Worm (Caenorhabditis elegans): ENCODE results near the gene moc-1.

Gene moc-1

ce11 chrX:10168534-10168933 is 30.1 kb upstream of the moc-1 start (continued):
- no peak for TF ChIP-seq alr-1 (tag; optimal IDR thresholded peaks at IDR 0.05; ENCODE audit: borderline replicate concordance)

ce11 chrX:10167005-10167404 is 28.6 kb upstream of the moc-1 start, which contains the start of gene rnp-9:
TSS of gene rnp-9 (plus strand) at chrX:10167305.
- no peak for TF ChIP-seq Y116A8C.19 (tag; optimal IDR thresholded peaks at IDR 0.05; ENCODE audit: borderline replicate concordance)
- peak; percentile 35 for TF ChIP-seq dsc-1 (tag; optimal IDR thresholded peaks at IDR 0.05)

- TF ChIP-seq pqm-1 (tag; optimal IDR thresholded peaks at IDR 0.05) = no peak
- TF ChIP-seq lin-14 (GFP tag; optimal IDR thresholded peaks at IDR 0.05) = peak; percentile 33
- no peak for TF ChIP-seq dpl-1 (GFP tag; optimal IDR thresholded peaks at IDR 0.05)
- peak; percentile 78 for TF ChIP-seq ceh-8 (GFP tag; optimal IDR thresholded peaks at IDR 0.05)
These were observed 24.8 kb upstream of the moc-1 start for ce11 chrX:10163212-10163611.

ce11 chrX:10162476-10162875 is 24.1 kb upstream of the moc-1 start:
- TF ChIP-seq ztf-4 (tag; optimal IDR thresholded peaks at IDR 0.05) (no peak), nhr-85 (tag) (no peak), ceh-88 (GFP tag; IDR thresholded peaks at IDR 0.05) (no peak), unc-30 (tag; optimal IDR thresholded peaks at IDR 0.05) (no peak), Y116A8C.19 (tag; optimal IDR thresholded peaks at IDR 0.05; ENCODE audit: borderline replicate concordance) (no peak), F16B12.6 (tag; optimal IDR thresholded peaks at IDR 0.05) (no peak), hlh-4 (tag; optimal IDR thresholded peaks at IDR 0.05) (no peak)

ce11 chrX:10160097-10160677 is 21.8 kb upstream of the moc-1 start, which contains the start of gene F09B9.4:
TSS of gene F09B9.4 (plus strand) at chrX:10160627.
- TF ChIP-seq nhr-77 (tag; optimal IDR thresholded peaks at IDR 0.05) (no peak), swsn-7 (tag; optimal IDR thresholded peaks at IDR 0.05) (no peak), nhr-90 (tag; optimal IDR thresholded peaks at IDR 0.05; ENCODE audit: poor library complexity) (no peak), zip-4 (GFP tag; optimal IDR thresholded peaks at IDR 0.05) (no peak), egl-27 (tag; optimal IDR thresholded peaks at IDR 0.05) (no peak), rnt-1 (tag; optimal IDR thresholded peaks at IDR 0.05) (peak; percentile 65), alr-1 (tag; optimal IDR thresholded peaks at IDR 0.05; ENCODE audit: borderline replicate concordance) (no peak), nhr-19 (GFP tag; conservative IDR thresholded peaks at IDR 0.05) (no peak), vab-15 (tag; optimal IDR thresholded peaks at IDR 0.05) (no peak), unc-62 (GFP tag; optimal IDR thresholded peaks at IDR 0.05) (no peak), ama-1 (optimal IDR thresholded peaks at IDR 0.05) (no peak), xbp-1 (tag; optimal IDR thresholded peaks at IDR 0.05) (no peak), nhr-237 (tag; optimal IDR thresholded peaks at IDR 0.05) (no peak), nhr-71 (tag; optimal IDR thresholded peaks at IDR 0.05) (peak; percentile 23), irx-1 (tag; optimal IDR thresholded peaks at IDR 0.05) (no peak), nhr-47 (tag; optimal IDR thresholded peaks at IDR 0.05) (no peak), ztf-11 (tag; optimal IDR thresholded peaks at IDR 0.05) (no peak), dsc-1 (tag; optimal IDR thresholded peaks at IDR 0.05) (no peak), nhr-11 (tag; optimal IDR thresholded peaks at IDR 0.05) (no peak), lin-39 (tag; optimal IDR thresholded peaks at IDR 0.05) (peak; percentile 10), C16A3.4 (tag; optimal IDR thresholded peaks at IDR 0.05) (no peak), efl-3 (GFP tag; optimal IDR thresholded peaks at IDR 0.05) (no peak), zag-1 (tag; optimal IDR thresholded peaks at IDR 0.05) (no peak), efl-1 (optimal IDR thresholded peaks at IDR 0.05) (no peak), efl-1 (GFP tag; optimal IDR thresholded peaks at IDR 0.05 in 1 of 2) (no peak), ces-1 (GFP tag; optimal IDR thresholded peaks at IDR 0.05) (no peak), fos-1 (tag; optimal IDR thresholded peaks at IDR 0.05) (no peak), lsy-2 (tag; optimal IDR thresholded peaks at IDR 0.05) (no peak), snu-23 (GFP tag; optimal IDR thresholded peaks at IDR 0.05) (no peak), lin-14 (GFP tag; optimal IDR thresholded peaks at IDR 0.05) (peak; percentile 59), lin-35 (GFP tag; optimal IDR thresholded peaks at IDR 0.05) (no peak), unc-30 (tag; optimal IDR thresholded peaks at IDR 0.05) (no peak), mep-1 (tag; optimal IDR thresholded peaks at IDR 0.05) (no peak), nhr-20 (tag; optimal IDR thresholded peaks at IDR 0.05) (no peak)

Data from whole organism, L1 larva.